Worm (Caenorhabditis elegans) whole organism, young adult: ENCODE data around the gene pho-5.

Experiments used
- B0019.2 ChIP-seq: fragments of 200-800 bp; sonication (Bioruptor generic); conservative IDR thresholded peaks from 2 replicates; pipeline ENCODE4 v1.3.6; 2022; ENCODE audit warnings: missing genetic modification reagents, missing genetic modification characterization, missing compliant biosample characterization
- D2030.7 ChIP-seq: fragments of 200-800 bp; sonication (Bioruptor generic); IDR thresholded peaks from 2 replicates; pipeline ENCODE4 v1.3.6; 2022; ENCODE audit warnings: missing genetic modification reagents, missing genetic modification characterization, missing compliant biosample characterization
- F33H1.4 ChIP-seq: fragments of 200-800 bp; sonication (Bioruptor generic); IDR thresholded peaks from 2 replicates; pipeline ENCODE4 v1.3.6; 2022; ENCODE audit warnings: missing genetic modification reagents, missing genetic modification characterization, missing compliant biosample characterization
- F49E8.2 ChIP-seq: sonication (generic microtip); optimal IDR thresholded peaks from 3 replicates; lab custom pipeline; 2017; ENCODE audit warnings: missing genetic modification characterization, mild to moderate bottlenecking, missing compliant biosample characterization, antibody characterized with exemption, moderate library complexity; ENCODE audit not compliant: insufficient read depth
- F57C9.4 ChIP-seq: sonication (generic microtip); optimal IDR thresholded peaks from 2 replicates; lab custom pipeline; 2017; ENCODE audit warnings: mild to moderate bottlenecking, missing genetic modification characterization, missing compliant biosample characterization
- Y79H2A.3 ChIP-seq: fragments of 200-800 bp; sonication (Bioruptor generic); conservative IDR thresholded peaks from 2 replicates; pipeline ENCODE4 v1.3.6; 2022; ENCODE audit warnings: missing genetic modification reagents, missing genetic modification characterization, missing compliant biosample characterization
- Y95B8A.8 ChIP-seq: fragments of 200-800 bp; sonication (Bioruptor generic); IDR thresholded peaks from 2 replicates; pipeline ENCODE4 v1.3.6; 2022; ENCODE audit warnings: missing genetic modification reagents, missing genetic modification characterization, missing compliant biosample characterization
- ZK185.1 ChIP-seq: sonication (generic microtip); optimal IDR thresholded peaks from 2 replicates; lab custom pipeline; 2016; ENCODE audit warnings: mild to moderate bottlenecking, missing genetic modification characterization, missing compliant biosample characterization; ENCODE audit not compliant: poor library complexity, severe bottlenecking
- aptf-2 ChIP-seq: fragments of 200-800 bp; sonication (Bioruptor generic); conservative IDR thresholded peaks from 2 replicates; pipeline ENCODE4 v1.3.6; 2022; ENCODE audit warnings: missing genetic modification reagents, missing genetic modification characterization, missing compliant biosample characterization
- bed-2 ChIP-seq: fragments of 200-800 bp; sonication (Bioruptor generic); IDR thresholded peaks from 2 replicates; pipeline ENCODE4 v1.3.6; 2022; ENCODE audit warnings: missing genetic modification reagents, missing genetic modification characterization, missing compliant biosample characterization
- cebp-1 ChIP-seq, 2 experiments: fragments of 200-800 bp in 1 of 2; sonication (Bioruptor generic) in 1 of 2; sonication (generic microtip) in 1 of 2; IDR thresholded peaks in 1 of 2; optimal IDR thresholded peaks in 1 of 2; 2 replicates each; pipeline versions ENCODE4 v1.3.6 to Lab custom; 2017 to 2022; ENCODE audit warnings: missing compliant biosample characterization in 2 of 2, missing genetic modification characterization in 2 of 2, mild to moderate bottlenecking in 1 of 2, missing genetic modification reagents in 1 of 2, moderate library complexity in 1 of 2
- ceh-79 ChIP-seq: sonication (generic microtip); optimal IDR thresholded peaks from 2 replicates; lab custom pipeline; 2017; ENCODE audit warnings: mild to moderate bottlenecking, missing genetic modification characterization, missing compliant biosample characterization
- ceh-91 ChIP-seq: fragments of 200-800 bp; sonication (Bioruptor generic); IDR thresholded peaks from 2 replicates; pipeline ENCODE4 v1.3.6; 2022; ENCODE audit warnings: missing genetic modification reagents, missing genetic modification characterization, missing compliant biosample characterization
- dox-1 ChIP-seq: fragments of 200-800 bp; sonication (Bioruptor generic); IDR thresholded peaks from 2 replicates; pipeline ENCODE4 v1.3.6; 2022; ENCODE audit warnings: missing genetic modification reagents, missing genetic modification characterization, missing compliant biosample characterization
- dpl-1 ChIP-seq: fragments of 150-350 bp; optimal IDR thresholded peaks from 2 replicates; lab custom pipeline; 2014; ENCODE audit warnings: missing biosample characterization, missing genetic modification reagents, missing genetic modification characterization
- efl-1 ChIP-seq: fragments of 150-350 bp; optimal IDR thresholded peaks from 2 replicates; lab custom pipeline; 2014; ENCODE audit warnings: missing biosample characterization, missing genetic modification reagents, missing genetic modification characterization
- egl-18 ChIP-seq: fragments of 200-800 bp; sonication (Bioruptor generic); IDR thresholded peaks from 2 replicates; pipeline ENCODE4 v1.3.6; 2022; ENCODE audit warnings: missing genetic modification reagents, missing genetic modification characterization, missing compliant biosample characterization
- ets-4 ChIP-seq: fragments of 200-800 bp; sonication (Bioruptor generic); optimal IDR thresholded peaks from 2 replicates; lab custom pipeline; 2018; ENCODE audit warnings: mild to moderate bottlenecking, missing genetic modification characterization, missing compliant biosample characterization
- hrde-1 ChIP-seq: sonication (generic microtip); optimal IDR thresholded peaks from 2 replicates; lab custom pipeline; 2016; ENCODE audit warnings: missing genetic modification characterization, mild to moderate bottlenecking, missing compliant biosample characterization, moderate library complexity, missing genotype, missing genetic modification reagents, borderline replicate concordance
- hsf-1 ChIP-seq: fragments of 200-800 bp; sonication (Bioruptor generic); IDR thresholded peaks from 2 replicates; pipeline ENCODE4 v1.3.6; 2022; ENCODE audit warnings: missing genetic modification reagents, missing genetic modification characterization, missing compliant biosample characterization
- let-526 ChIP-seq: fragments of 200-800 bp; sonication (Bioruptor generic); IDR thresholded peaks from 2 replicates; pipeline ENCODE4 v1.3.6; 2022; ENCODE audit warnings: missing genetic modification reagents, missing genetic modification characterization, missing compliant biosample characterization
- let-607 ChIP-seq, 2 experiments: fragments of 200-800 bp in 1 of 2; sonication (Bioruptor generic) in 1 of 2; sonication (generic microtip) in 1 of 2; optimal IDR thresholded peaks; 2 replicates each; lab custom pipeline; 2016 to 2018; ENCODE audit warnings: mild to moderate bottlenecking in 2 of 2, missing compliant biosample characterization in 2 of 2, missing genetic modification characterization in 2 of 2, moderate library complexity in 2 of 2, missing genotype in 1 of 2
- lin-26 ChIP-seq: fragments of 200-800 bp; sonication (Bioruptor generic); IDR thresholded peaks from 2 replicates; pipeline ENCODE4 v1.3.6; 2022; ENCODE audit warnings: missing genetic modification reagents, missing genetic modification characterization, missing compliant biosample characterization
- lin-54 ChIP-seq: fragments of 200-800 bp; sonication (Bioruptor generic); optimal IDR thresholded peaks from 2 replicates; lab custom pipeline; 2018; ENCODE audit warnings: mild to moderate bottlenecking, missing genetic modification characterization, missing compliant biosample characterization
- lsy-27 ChIP-seq: sonication (generic microtip); optimal IDR thresholded peaks from 2 replicates; lab custom pipeline; 2017; ENCODE audit warnings: missing genetic modification characterization, mild to moderate bottlenecking, missing compliant biosample characterization, antibody characterized with exemption, missing genotype, borderline replicate concordance; ENCODE audit not compliant: insufficient read depth
- madf-6 ChIP-seq: fragments of 200-800 bp; sonication (Bioruptor generic); IDR thresholded peaks from 2 replicates; pipeline ENCODE4 v1.3.6; 2022; ENCODE audit warnings: missing genetic modification reagents, missing genetic modification characterization, missing compliant biosample characterization
- nhr-120 ChIP-seq: fragments of 200-800 bp; sonication (Bioruptor generic); IDR thresholded peaks from 2 replicates; pipeline ENCODE4 v1.3.6; 2022; ENCODE audit warnings: missing genetic modification characterization, missing compliant biosample characterization
- nhr-80 ChIP-seq: sonication (generic microtip); optimal IDR thresholded peaks from 2 replicates; lab custom pipeline; 2016; ENCODE audit warnings: missing genetic modification characterization, missing compliant biosample characterization
- nhr-90 ChIP-seq: sonication (generic microtip); optimal IDR thresholded peaks from 2 replicates; lab custom pipeline; 2016; ENCODE audit warnings: missing genotype, mild to moderate bottlenecking, missing genetic modification characterization, missing compliant biosample characterization
- pbrm-1 ChIP-seq: fragments of 200-800 bp; sonication (Bioruptor generic); IDR thresholded peaks from 2 replicates; pipeline ENCODE4 v1.3.6; 2022; ENCODE audit warnings: missing genetic modification reagents, missing genetic modification characterization, missing compliant biosample characterization
- rcor-1 ChIP-seq: fragments of 200-800 bp; sonication (Bioruptor generic); IDR thresholded peaks from 2 replicates; pipeline ENCODE4 v1.3.6; 2022; ENCODE audit warnings: missing genetic modification reagents, missing genetic modification characterization, missing compliant biosample characterization
- sdz-38 ChIP-seq: sonication (generic microtip); optimal IDR thresholded peaks from 2 replicates; lab custom pipeline; 2016; ENCODE audit warnings: missing genotype, missing genetic modification characterization, missing compliant biosample characterization
- snpc-4 ChIP-seq, 5 experiments: fragments of 150-350 bp in 1 of 5; sonication (generic microtip) in 4 of 5; optimal IDR thresholded peaks; 2 replicates each; lab custom pipeline; 2014 to 2018; ENCODE audit warnings: missing genetic modification characterization in 5 of 5, missing biosample characterization in 3 of 5, antibody characterized with exemption in 2 of 5, mild to moderate bottlenecking in 2 of 5, missing compliant biosample characterization in 2 of 5, missing genotype in 2 of 5, moderate library complexity in 2 of 5, missing genetic modification reagents in 1 of 5
- unc-62 ChIP-seq: fragments of 150-350 bp; optimal IDR thresholded peaks from 2 replicates; lab custom pipeline; 2014; ENCODE audit warnings: missing biosample characterization, missing genetic modification reagents, missing genetic modification characterization
- ztf-25 ChIP-seq: fragments of 200-800 bp; sonication (Bioruptor generic); IDR thresholded peaks from 2 replicates; pipeline ENCODE4 v1.3.6; 2022; ENCODE audit warnings: missing genetic modification reagents, missing genetic modification characterization, missing compliant biosample characterization
- ztf-26 ChIP-seq: sonication (generic microtip); optimal IDR thresholded peaks from 2 replicates; lab custom pipeline; 2017; ENCODE audit warnings: missing genetic modification characterization, missing compliant biosample characterization
- ztf-3 ChIP-seq: fragments of 200-800 bp; sonication (Bioruptor generic); optimal IDR thresholded peaks from 2 replicates; lab custom pipeline; 2018; ENCODE audit warnings: mild to moderate bottlenecking, missing genetic modification characterization, missing compliant biosample characterization

Gene pho-5

DNA sequence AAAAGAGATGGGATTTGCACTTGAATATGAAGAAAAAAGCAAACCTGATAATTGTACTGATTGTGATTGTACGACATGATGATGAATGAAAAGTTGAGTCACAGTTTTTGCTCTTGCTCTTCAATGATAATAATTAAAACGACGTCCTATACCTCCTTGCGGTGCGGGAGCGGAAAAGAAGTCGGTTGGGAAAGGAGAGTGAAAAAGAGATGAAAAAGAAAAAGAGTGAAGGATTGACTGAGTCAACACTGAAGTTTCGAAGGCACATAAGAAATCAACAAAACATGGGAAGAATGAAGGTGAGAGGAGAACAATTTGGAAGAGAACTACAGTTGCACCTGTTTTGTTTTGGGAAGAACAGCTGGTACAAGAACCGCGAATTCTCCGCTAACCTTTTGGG, 33.7 kb upstream of the pho-5 start, which contains the start of gene F56C9.8:
Gene F56C9.8, minus strand, starts transcription at position 120 of the 400 bp plus-strand sequence.
- TF ChIP-seq lsy-27 (tag; lab: Kevin White, UChicago) = no peak
- peak; percentile 30 for TF ChIP-seq nhr-80
- TF ChIP-seq let-607 (tag; optimal IDR thresholded peaks at IDR 0.05; lab: Kevin White, UChicago) = no peak
- TF ChIP-seq, all 124 proteins: peak for 1

DNA sequence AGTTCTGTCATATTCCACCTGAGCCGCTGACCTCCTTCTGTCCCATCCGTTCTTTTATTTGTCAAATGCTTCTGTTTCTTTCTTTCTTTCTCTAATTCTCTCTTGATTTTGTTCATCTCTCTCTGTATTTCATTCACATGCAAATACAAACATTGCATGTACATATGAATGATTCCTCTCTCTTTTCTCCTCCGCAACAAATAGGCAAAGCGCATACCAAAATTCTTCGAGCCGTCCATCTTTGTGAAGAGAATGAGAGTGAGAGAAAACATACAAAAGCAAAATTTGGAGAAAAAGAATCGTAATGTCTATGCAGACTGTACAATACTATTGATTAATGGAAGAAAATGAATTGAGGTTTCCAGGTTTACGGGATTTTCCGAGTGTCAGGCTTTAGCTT, 31.7 kb upstream of the pho-5 start:
- TF ChIP-seq ets-4 = no peak
- TF ChIP-seq nhr-80 = peak; percentile 63

- TF ChIP-seq nhr-80 (peak; percentile 75), F57C9.4 (tag; lab: Kevin White, UChicago) (no peak), ztf-26 (no peak)
Measured at ce11 chrIII:7314927-7315547, 29.4 kb upstream of the pho-5 start, which contains the start of gene nspg-6. Gene nspg-6 (minus strand): TSS chrIII:7314977.

ce11 chrIII:7314473-7314872, 28.8 kb upstream of the pho-5 start:
- no peak for TF ChIP-seq pbrm-1 (GFP tag; lab: Robert Waterston, UW)
- TF ChIP-seq ceh-79 (tag; lab: Kevin White, UChicago) = no peak
- no peak for TF ChIP-seq lin-54 (GFP tag; lab: Kevin White, UChicago)
- no peak for TF ChIP-seq nhr-120 (GFP tag; lab: Robert Waterston, UW)

DNA sequence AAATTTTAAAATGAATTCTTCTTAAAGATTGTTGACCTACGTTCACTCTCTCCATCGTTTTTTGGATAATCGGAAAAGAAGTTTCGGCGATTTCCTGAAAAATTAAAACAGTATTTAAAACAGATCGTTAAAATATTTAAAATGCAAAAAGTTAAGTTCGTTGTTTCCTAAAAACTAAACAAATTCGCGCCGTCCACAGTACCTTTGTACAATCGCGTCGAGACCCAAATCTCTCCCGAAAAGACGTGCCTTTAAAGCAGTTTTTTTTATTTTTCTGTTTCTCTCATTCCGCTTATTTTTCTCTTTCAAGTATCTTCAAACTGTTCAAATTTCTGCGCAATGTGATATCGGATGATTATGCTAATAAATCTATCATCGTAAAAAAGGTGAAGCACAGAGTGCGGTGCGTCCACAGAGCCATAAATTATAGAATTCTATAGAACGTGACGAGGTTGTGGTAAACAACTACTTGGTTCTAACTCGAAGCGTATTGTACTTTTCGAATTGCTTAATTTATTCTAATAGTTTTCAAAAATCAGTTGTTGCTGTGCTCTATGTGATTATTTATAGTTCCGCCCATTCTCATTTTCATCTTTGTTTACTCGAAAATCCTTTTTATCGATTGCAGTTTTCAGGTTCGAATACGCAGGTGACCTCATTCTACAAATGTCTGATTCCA, 25.1 kb upstream of the pho-5 start, which contains the start of the genes F56C9.6 and F56C9.3:
Gene F56C9.6, minus strand, starts transcription at position 112 of the 679 bp plus-strand sequence.
Gene F56C9.3, plus strand, starts transcription at position 629 of the 679 bp plus-strand sequence.
- TF ChIP-seq lin-26 (GFP tag; lab: Robert Waterston, UW) = 0 out of 2 replicates have a peak, but pooled peaks have one; percentile 12
- 0 out of 2 replicates have a peak, but pooled peaks have one; percentile 19 for TF ChIP-seq hsf-1 (GFP tag; lab: Robert Waterston, UW)
- no peak for TF ChIP-seq cebp-1 (GFP tag; IDR thresholded peaks at IDR 0.05; lab: Robert Waterston, UW)
- no peak for TF ChIP-seq cebp-1 (tag; optimal IDR thresholded peaks at IDR 0.05; lab: Kevin White, UChicago)
- TF ChIP-seq aptf-2 = no peak
- no peak for TF ChIP-seq egl-18 (GFP tag; lab: Robert Waterston, UW)
- peak; percentile 79 for TF ChIP-seq D2030.7
- no peak for TF ChIP-seq let-526 (GFP tag; lab: Robert Waterston, UW)
- TF ChIP-seq ztf-25 (GFP tag; lab: Robert Waterston, UW) = no peak
- no peak for TF ChIP-seq unc-62 (GFP tag; lab: Kevin White, UChicago)
- peak; percentile 50 for TF ChIP-seq lin-54 (GFP tag; lab: Kevin White, UChicago)
- peak; percentile 95 for TF ChIP-seq efl-1
- no peak for TF ChIP-seq ZK185.1 (tag; lab: Kevin White, UChicago)
- TF ChIP-seq bed-2 (GFP tag; lab: Robert Waterston, UW) = no peak
- TF ChIP-seq ceh-91 (GFP tag; lab: Robert Waterston, UW) = peak; percentile 81
- TF ChIP-seq snpc-4 (GFP tag; optimal IDR thresholded peaks at IDR 0.05; lab: Kevin White, UChicago) = no peak
- TF ChIP-seq snpc-4 (tag; optimal IDR thresholded peaks at IDR 0.05; lab: Kevin White, UChicago) = peak in 1 of 4 experiments; percentile 12
- TF ChIP-seq Y79H2A.3 = no peak
- TF ChIP-seq dpl-1 = peak; percentile 70
- TF ChIP-seq dox-1 (GFP tag; lab: Robert Waterston, UW) = 0 out of 2 replicates have a peak, but pooled peaks have one; percentile 4
- peak; percentile 91 for TF ChIP-seq madf-6 (GFP tag; lab: Robert Waterston, UW)
- TF ChIP-seq sdz-38 = no peak
- TF ChIP-seq F49E8.2 (tag; lab: Kevin White, UChicago) = peak; percentile 79
- TF ChIP-seq Y95B8A.8 (GFP tag; lab: Robert Waterston, UW) = no peak
- TF ChIP-seq rcor-1 = no peak
- no peak for TF ChIP-seq hrde-1 (tag; lab: Kevin White, UChicago)
- TF ChIP-seq B0019.2 (GFP tag; lab: Robert Waterston, UW) = no peak
- TF ChIP-seq F33H1.4 (GFP tag; lab: Robert Waterston, UW) = peak; percentile 95
- TF ChIP-seq nhr-90 (tag; lab: Kevin White, UChicago) = no peak
- TF ChIP-seq ztf-3 (GFP tag; lab: Kevin White, UChicago) = no peak
